Worm (Caenorhabditis elegans): ENCODE data around the gene C34F11.8.

- no peak for TF ChIP-seq lin-1 (GFP tag; IDR thresholded peaks at IDR 0.05)
- TF ChIP-seq nhr-237 (tag; optimal IDR thresholded peaks at IDR 0.05) = no peak
- TF ChIP-seq fkh-10 (GFP tag; optimal IDR thresholded peaks at IDR 0.05) = no peak
- TF ChIP-seq snpc-4 (tag; optimal IDR thresholded peaks at IDR 0.05) = no peak
- TF ChIP-seq ZK337.2 (GFP tag; IDR thresholded peaks at IDR 0.05) = no peak
Measured at ce11 chrII:5238366-5238765, 27.6 kb upstream of the C34F11.8 start, which contains the start of gene pho-4.
